Worm (Caenorhabditis elegans): ENCODE results near the gene efhd-1.

- TF ChIP-seq nhr-76 (tag; optimal IDR thresholded peaks at IDR 0.05) (no peak), pha-4 (GFP tag; IDR thresholded peaks at IDR 0.05) (no peak), pha-4 (tag; optimal IDR thresholded peaks at IDR 0.05) (no peak), nhr-42 (GFP tag; IDR thresholded peaks at IDR 0.05) (no peak), ceh-20 (GFP tag; IDR thresholded peaks at IDR 0.05) (no peak), lin-13 (GFP tag; optimal IDR thresholded peaks at IDR 0.05) (no peak), unc-130 (GFP tag; optimal IDR thresholded peaks at IDR 0.05) (no peak)
Observed at ce11 chrII:14197499-14198096, 19.0 kb downstream of the efhd-1 start, which contains the start of gene ace-4.
